Worm (Caenorhabditis elegans) whole organism, L2 larva: ENCODE data around the gene C02B8.12.

Experiments used
- C34F6.9 ChIP-seq: fragments of 150-350 bp; optimal IDR thresholded peaks from 2 replicates; lab custom pipeline; 2014; ENCODE audit warnings: missing biosample characterization, missing genetic modification characterization
- F13H6.1 ChIP-seq: sonication (generic microtip); optimal IDR thresholded peaks from 2 replicates; lab custom pipeline; 2016; ENCODE audit warnings: missing genetic modification characterization, missing compliant biosample characterization
- R02D3.7 ChIP-seq: fragments of 150-350 bp; optimal IDR thresholded peaks from 2 replicates; lab custom pipeline; 2014; ENCODE audit warnings: missing biosample characterization, missing genetic modification characterization
- alr-1 ChIP-seq: fragments of 150-350 bp; optimal IDR thresholded peaks from 2 replicates; lab custom pipeline; 2014; ENCODE audit warnings: missing biosample characterization, missing genetic modification characterization
- aly-2 ChIP-seq: fragments of 150-350 bp; optimal IDR thresholded peaks from 2 replicates; lab custom pipeline; 2014; ENCODE audit warnings: missing biosample characterization, missing genetic modification characterization
- ama-1 ChIP-seq: fragments of 150-350 bp; optimal IDR thresholded peaks from 2 replicates; lab custom pipeline; 2018; ENCODE audit warnings: inconsistent platforms
- blmp-1 ChIP-seq: sonication (generic microtip); optimal IDR thresholded peaks from 2 replicates; lab custom pipeline; 2017; ENCODE audit warnings: missing genetic modification characterization, mild to moderate bottlenecking, missing compliant biosample characterization, antibody characterized with exemption, moderate library complexity; ENCODE audit not compliant: insufficient read depth
- ceh-16 ChIP-seq: fragments of 150-350 bp; optimal IDR thresholded peaks from 2 replicates; lab custom pipeline; 2014; ENCODE audit warnings: missing biosample characterization, missing genetic modification characterization
- ceh-82 ChIP-seq: fragments of 150-350 bp; optimal IDR thresholded peaks from 2 replicates; lab custom pipeline; 2014; ENCODE audit warnings: missing biosample characterization, missing genetic modification characterization
- crh-2 ChIP-seq: sonication (generic microtip); optimal IDR thresholded peaks from 2 replicates; lab custom pipeline; 2017; ENCODE audit warnings: missing biosample characterization, missing genetic modification characterization
- dmd-4 ChIP-seq: sonication (generic microtip); optimal IDR thresholded peaks from 2 replicates; lab custom pipeline; 2017; ENCODE audit warnings: missing biosample characterization, missing genetic modification characterization
- egl-27 ChIP-seq: sonication (generic microtip); optimal IDR thresholded peaks from 3 replicates; lab custom pipeline; 2017; ENCODE audit warnings: missing biosample characterization, missing genetic modification reagents, missing genetic modification characterization
- elt-3 ChIP-seq: sonication (generic microtip); optimal IDR thresholded peaks from 2 replicates; lab custom pipeline; 2017; ENCODE audit warnings: missing biosample characterization, missing genetic modification characterization
- gmeb-1 ChIP-seq: fragments of 150-350 bp; optimal IDR thresholded peaks from 2 replicates; lab custom pipeline; 2014; ENCODE audit warnings: missing biosample characterization, missing genetic modification characterization
- lin-13 ChIP-seq: fragments of 150-350 bp; optimal IDR thresholded peaks from 2 replicates; lab custom pipeline; 2014; ENCODE audit warnings: missing biosample characterization, missing genetic modification reagents, missing genetic modification characterization
- lsy-2 ChIP-seq, 2 experiments: fragments of 150-350 bp in 1 of 2; sonication (generic microtip) in 1 of 2; optimal IDR thresholded peaks; 2 replicates each; lab custom pipeline; 2014 to 2017; ENCODE audit warnings: missing biosample characterization in 2 of 2, missing genetic modification characterization in 2 of 2
- mab-5 ChIP-seq: fragments of 150-350 bp; optimal IDR thresholded peaks from 2 replicates; lab custom pipeline; 2014; ENCODE audit warnings: missing biosample characterization, missing genetic modification characterization
- mbf-1 ChIP-seq: sonication (generic microtip); optimal IDR thresholded peaks from 2 replicates; lab custom pipeline; 2017; ENCODE audit warnings: missing biosample characterization, missing genetic modification characterization
- nhr-10 ChIP-seq: sonication (generic microtip); optimal IDR thresholded peaks from 2 replicates; lab custom pipeline; 2017; ENCODE audit warnings: missing biosample characterization, missing genetic modification characterization
- nhr-12 ChIP-seq: fragments of 150-350 bp; optimal IDR thresholded peaks from 2 replicates; lab custom pipeline; 2014; ENCODE audit warnings: missing biosample characterization, missing genetic modification characterization
- nhr-129 ChIP-seq: fragments of 150-350 bp; optimal IDR thresholded peaks from 2 replicates; lab custom pipeline; 2014; ENCODE audit warnings: missing biosample characterization, missing genetic modification characterization
- nhr-23 ChIP-seq: fragments of 150-350 bp; optimal IDR thresholded peaks from 2 replicates; lab custom pipeline; 2014; ENCODE audit warnings: missing biosample characterization, missing genetic modification reagents, missing genetic modification characterization
- nhr-237 ChIP-seq: fragments of 150-350 bp; optimal IDR thresholded peaks from 2 replicates; lab custom pipeline; 2014; ENCODE audit warnings: missing biosample characterization, missing genetic modification characterization
- nhr-25 ChIP-seq: fragments of 150-350 bp; sonication (generic microtip); optimal IDR thresholded peaks from 3 replicates; lab custom pipeline; 2014; ENCODE audit warnings: missing biosample characterization, missing genetic modification characterization
- nhr-6 ChIP-seq: fragments of 150-350 bp; optimal IDR thresholded peaks from 2 replicates; lab custom pipeline; 2014; ENCODE audit warnings: missing biosample characterization, missing genetic modification characterization
- nhr-77 ChIP-seq: fragments of 150-350 bp; optimal IDR thresholded peaks from 2 replicates; lab custom pipeline; 2014; ENCODE audit warnings: missing biosample characterization, missing genetic modification characterization
- sem-4 ChIP-seq: fragments of 150-350 bp; optimal IDR thresholded peaks from 2 replicates; lab custom pipeline; 2014; ENCODE audit warnings: missing biosample characterization, missing genetic modification reagents, missing genetic modification characterization
- sma-3 ChIP-seq: sonication (generic microtip); optimal IDR thresholded peaks from 2 replicates; lab custom pipeline; 2016; ENCODE audit warnings: missing genetic modification reagents, missing genetic modification characterization, missing compliant biosample characterization
- sma-9 ChIP-seq, 2 experiments: fragments of 150-350 bp in 1 of 2; sonication (generic microtip) in 1 of 2; optimal IDR thresholded peaks; 2 replicates each; lab custom pipeline; 2014 to 2016; ENCODE audit warnings: missing genetic modification characterization in 2 of 2, mild to moderate bottlenecking in 1 of 2, missing biosample characterization in 1 of 2, missing compliant biosample characterization in 1 of 2, missing genetic modification reagents in 1 of 2, moderate library complexity in 1 of 2
- snpc-4 ChIP-seq: fragments of 150-350 bp; optimal IDR thresholded peaks from 2 replicates; lab custom pipeline; 2014; ENCODE audit warnings: missing biosample characterization, missing genetic modification characterization
- unc-39 ChIP-seq: fragments of 150-350 bp; optimal IDR thresholded peaks from 2 replicates; lab custom pipeline; 2014; ENCODE audit warnings: missing biosample characterization, missing genetic modification characterization
- unc-55 ChIP-seq: fragments of 150-350 bp; sonication (generic microtip); optimal IDR thresholded peaks from 3 replicates; lab custom pipeline; 2014; ENCODE audit warnings: missing biosample characterization, missing genetic modification reagents, missing genetic modification characterization
- unc-62 ChIP-seq: fragments of 150-350 bp; optimal IDR thresholded peaks from 2 replicates; lab custom pipeline; 2014; ENCODE audit warnings: missing biosample characterization, missing genetic modification reagents, missing genetic modification characterization
- ztf-11 ChIP-seq: sonication (generic microtip); optimal IDR thresholded peaks from 2 replicates; lab custom pipeline; 2017; ENCODE audit warnings: missing biosample characterization, missing genetic modification characterization

Gene C02B8.12

ce11 chrX:8163555-8163954 is 40.4 kb upstream of the C02B8.12 start (continued):
- TF ChIP-seq nhr-10 (no peak), unc-39 (tag; lab: Kevin White, UChicago) (no peak), F13H6.1 (peak; percentile 48), sma-3 (no peak), blmp-1 (no peak), nhr-25 (tag; lab: Kevin White, UChicago) (no peak), ceh-82 (tag; lab: Kevin White, UChicago) (no peak), mab-5 (tag; lab: Kevin White, UChicago) (no peak)

- TF ChIP-seq aly-2 (tag; lab: Kevin White, UChicago) (no peak), unc-62 (GFP tag; lab: Kevin White, UChicago) (no peak), nhr-23 (tag; lab: Kevin White, UChicago) (no peak), nhr-12 (tag; lab: Kevin White, UChicago) (no peak), mab-5 (tag; lab: Kevin White, UChicago) (no peak), sem-4 (tag; lab: Kevin White, UChicago) (no peak), mbf-1 (no peak), F13H6.1 (no peak)
Measured at ce11 chrX:8162793-8163192, 39.6 kb upstream of the C02B8.12 start, which contains the start of gene F22F1.3. Gene F22F1.3, minus strand, starts transcription at chrX:8163073.

ce11 chrX:8160016-8160415 is 36.8 kb upstream of the C02B8.12 start:
- peak; percentile 3 for TF ChIP-seq nhr-6 (tag; lab: Kevin White, UChicago)
- no peak for TF ChIP-seq ztf-11
- TF ChIP-seq ama-1 (lab: Kevin White, UChicago), result peak; percentile 16
- no peak for TF ChIP-seq sma-9 (GFP tag; optimal IDR thresholded peaks at IDR 0.05; lab: Kevin White, UChicago)
- TF ChIP-seq sma-9 (tag; optimal IDR thresholded peaks at IDR 0.05; lab: Kevin White, UChicago), result no peak
- TF ChIP-seq lsy-2 (tag; optimal IDR thresholded peaks at IDR 0.05; lab: Kevin White, UChicago), result peak in 1 of 2 experiments; percentile 13
- TF ChIP-seq unc-62 (GFP tag; lab: Kevin White, UChicago), result no peak
- peak; percentile 7 for TF ChIP-seq unc-55
- peak; percentile 59 for TF ChIP-seq mab-5 (tag; lab: Kevin White, UChicago)
- no peak for TF ChIP-seq sma-3
- peak; percentile 75 for TF ChIP-seq nhr-129 (tag; lab: Kevin White, UChicago)
- no peak for TF ChIP-seq elt-3 (tag; lab: Kevin White, UChicago)
- peak; percentile 55 for TF ChIP-seq nhr-25 (tag; lab: Kevin White, UChicago)
- no peak for TF ChIP-seq lin-13 (GFP tag; lab: Kevin White, UChicago)
- TF ChIP-seq aly-2 (tag; lab: Kevin White, UChicago), result no peak
- no peak for TF ChIP-seq snpc-4 (tag; lab: Kevin White, UChicago)
- TF ChIP-seq blmp-1, result no peak

ce11 chrX:8158975-8159813 is 36.0 kb upstream of the C02B8.12 start, which contains the start of gene hil-3:
Gene hil-3, plus strand, starts transcription at chrX:8159169.
- TF ChIP-seq lin-13 (GFP tag; lab: Kevin White, UChicago) (peak; percentile 11), alr-1 (no peak), nhr-129 (tag; lab: Kevin White, UChicago) (peak; percentile 58), R02D3.7 (tag; lab: Kevin White, UChicago) (no peak), sma-3 (no peak), nhr-237 (no peak), ceh-16 (peak; percentile 22), elt-3 (tag; lab: Kevin White, UChicago) (no peak), mbf-1 (no peak), nhr-10 (no peak), nhr-25 (tag; lab: Kevin White, UChicago) (peak; percentile 56), dmd-4 (tag; lab: Kevin White, UChicago) (no peak), ceh-82 (tag; lab: Kevin White, UChicago) (no peak), lsy-2 (tag; optimal IDR thresholded peaks at IDR 0.05; lab: Kevin White, UChicago) (peak in 1 of 2 experiments; percentile 45), sma-9 (GFP tag; optimal IDR thresholded peaks at IDR 0.05; lab: Kevin White, UChicago) (peak; percentile 39), sma-9 (tag; optimal IDR thresholded peaks at IDR 0.05; lab: Kevin White, UChicago) (no peak), egl-27 (no peak), blmp-1 (no peak), sem-4 (tag; lab: Kevin White, UChicago) (peak; percentile 11), crh-2 (tag; lab: Kevin White, UChicago) (no peak), unc-55 (peak; percentile 66), C34F6.9 (tag; lab: Kevin White, UChicago) (peak; percentile 52), gmeb-1 (no peak), nhr-77 (tag; lab: Kevin White, UChicago) (no peak)
- TF ChIP-seq, all 48 proteins: peak for 9
